Worm (Caenorhabditis elegans) whole organism, L4 larva: Measurements from ENCODE around the gene oac-1.
A peak's percentile ranks its signal among the peaks of the same experiment; 100 is the strongest.

Source experiments
- F49E8.2 ChIP-seq: sonication (generic microtip); optimal IDR thresholded peaks from 2 replicates; lab custom pipeline; 2016; ENCODE audit warnings: missing compliant biosample characterization, mild to moderate bottlenecking, missing genetic modification characterization, borderline replicate concordance
- Y105C5A.15 ChIP-seq: fragments of 200-800 bp; sonication (Bioruptor generic); IDR thresholded peaks from 2 replicates; pipeline ENCODE4 v1.3.6; 2022; ENCODE audit warnings: missing genetic modification characterization, missing compliant biosample characterization
- ZK337.2 ChIP-seq: fragments of 200-800 bp; sonication (Bioruptor generic); IDR thresholded peaks from 2 replicates; pipeline ENCODE4 v1.3.6; 2022; ENCODE audit warnings: missing genetic modification reagents, missing genetic modification characterization, missing compliant biosample characterization
- ZK546.5 ChIP-seq, 2 experiments: sonication (generic microtip); optimal IDR thresholded peaks; 2 replicates each; lab custom pipeline; 2017; ENCODE audit warnings: missing biosample characterization in 2 of 2, missing genetic modification characterization in 2 of 2
- aha-1 ChIP-seq: fragments of 150-350 bp; peaks from one replicate; lab custom pipeline; 2014; ENCODE audit warnings: missing biosample characterization, missing genetic modification characterization
- arid-1 ChIP-seq: fragments of 200-800 bp; sonication (Bioruptor generic); conservative IDR thresholded peaks from 2 replicates; pipeline ENCODE4 v1.3.6; 2022; ENCODE audit warnings: missing genetic modification reagents, missing genetic modification characterization, missing compliant biosample characterization
- attf-4 ChIP-seq: sonication (generic microtip); optimal IDR thresholded peaks from 3 replicates; lab custom pipeline; 2017; ENCODE audit warnings: missing biosample characterization, missing genetic modification characterization
- ceh-44 ChIP-seq: fragments of 200-800 bp; sonication (Bioruptor generic); IDR thresholded peaks from 2 replicates; pipeline ENCODE4 v1.3.6; 2022; ENCODE audit warnings: missing genetic modification reagents, missing genetic modification characterization, missing compliant biosample characterization
- cey-2 ChIP-seq: sonication (generic microtip); optimal IDR thresholded peaks from 3 replicates; lab custom pipeline; 2017; ENCODE audit warnings: missing genetic modification characterization, mild to moderate bottlenecking, missing compliant biosample characterization, antibody characterized with exemption, borderline replicate concordance; ENCODE audit not compliant: insufficient read depth
- ctbp-1 ChIP-seq: fragments of 200-800 bp; sonication (Bioruptor generic); IDR thresholded peaks from 2 replicates; pipeline ENCODE4 v1.3.6; 2022; ENCODE audit warnings: missing genetic modification reagents, missing genetic modification characterization, missing compliant biosample characterization
- daf-19 ChIP-seq: fragments of 200-800 bp; sonication (Bioruptor generic); conservative IDR thresholded peaks from 2 replicates; pipeline ENCODE4 v1.3.6; 2022; ENCODE audit warnings: missing genetic modification characterization, missing compliant biosample characterization
- duxl-1 ChIP-seq: sonication (generic microtip); optimal IDR thresholded peaks from 2 replicates; lab custom pipeline; 2016; ENCODE audit warnings: mild to moderate bottlenecking, missing genetic modification characterization, moderate library complexity, missing compliant biosample characterization; ENCODE audit not compliant: poor library complexity
- dve-1 ChIP-seq: sonication (generic microtip); optimal IDR thresholded peaks from 2 replicates; lab custom pipeline; 2017; ENCODE audit warnings: antibody characterized with exemption, mild to moderate bottlenecking, missing genetic modification characterization, missing compliant biosample characterization; ENCODE audit not compliant: insufficient read depth
- egl-27 ChIP-seq: sonication (generic microtip); optimal IDR thresholded peaks from 3 replicates; lab custom pipeline; 2017; ENCODE audit warnings: missing biosample characterization, missing genetic modification reagents, missing genetic modification characterization
- egl-43 ChIP-seq: fragments of 200-800 bp; sonication (Bioruptor generic); IDR thresholded peaks from 2 replicates; pipeline ENCODE4 v1.3.6; 2022; ENCODE audit warnings: missing genetic modification reagents, missing genetic modification characterization, missing compliant biosample characterization
- fkh-10 ChIP-seq: fragments of 150-350 bp; optimal IDR thresholded peaks from 2 replicates; lab custom pipeline; 2014; ENCODE audit warnings: missing biosample characterization, missing genetic modification reagents, missing genetic modification characterization
- fos-1 ChIP-seq: fragments of 150-350 bp; optimal IDR thresholded peaks from 2 replicates; lab custom pipeline; 2014; ENCODE audit warnings: missing biosample characterization, missing genetic modification characterization
- hlh-30 ChIP-seq: sonication (generic microtip); optimal IDR thresholded peaks from 2 replicates; lab custom pipeline; 2017; ENCODE audit warnings: antibody characterized with exemption, mild to moderate bottlenecking, missing genetic modification characterization, missing compliant biosample characterization; ENCODE audit not compliant: insufficient read depth
- jun-1 ChIP-seq: fragments of 150-350 bp; optimal IDR thresholded peaks from 2 replicates; lab custom pipeline; 2014; ENCODE audit warnings: missing biosample characterization, missing genetic modification reagents, missing genetic modification characterization
- lin-15B ChIP-seq: fragments of 150-350 bp; sonication (generic microtip); optimal IDR thresholded peaks from 3 replicates; lab custom pipeline; 2014; ENCODE audit warnings: missing biosample characterization, missing genetic modification characterization
- lin-29 ChIP-seq: fragments of 200-800 bp; sonication (Bioruptor generic); IDR thresholded peaks from 2 replicates; pipeline ENCODE4 v1.3.6; 2022; ENCODE audit warnings: missing genetic modification reagents, missing genetic modification characterization, missing compliant biosample characterization
- lir-3 ChIP-seq: sonication (generic microtip); optimal IDR thresholded peaks from 2 replicates; lab custom pipeline; 2016; ENCODE audit warnings: mild to moderate bottlenecking, missing genetic modification characterization, missing compliant biosample characterization
- lsy-2 ChIP-seq, 2 experiments: fragments of 150-350 bp in 1 of 2; sonication (generic microtip) in 1 of 2; optimal IDR thresholded peaks; 2 replicates each; lab custom pipeline; 2014 to 2017; ENCODE audit warnings: missing biosample characterization in 2 of 2, missing genetic modification characterization in 2 of 2
- madf-9 ChIP-seq: fragments of 200-800 bp; sonication (Bioruptor generic); conservative IDR thresholded peaks from 2 replicates; pipeline ENCODE4 v1.3.6; 2022; ENCODE audit warnings: missing genetic modification reagents, missing genetic modification characterization, missing compliant biosample characterization
- mdl-1 ChIP-seq, 2 experiments: fragments of 150-350 bp in 1 of 2; sonication (generic microtip) in 1 of 2; optimal IDR thresholded peaks; 2 replicates each; lab custom pipeline; 2014 to 2017; ENCODE audit warnings: missing biosample characterization in 2 of 2, missing genetic modification characterization in 2 of 2
- mdt-29 ChIP-seq: fragments of 200-800 bp; sonication (Bioruptor generic); IDR thresholded peaks from 2 replicates; pipeline ENCODE4 v1.3.6; 2022; ENCODE audit warnings: missing genetic modification reagents, missing genetic modification characterization, missing compliant biosample characterization
- mep-1 ChIP-seq: fragments of 150-350 bp; sonication (generic microtip); optimal IDR thresholded peaks from 3 replicates; lab custom pipeline; 2014; ENCODE audit warnings: missing biosample characterization, missing genetic modification characterization
- mes-2 ChIP-seq: sonication (generic microtip); optimal IDR thresholded peaks from 2 replicates; lab custom pipeline; 2016; ENCODE audit warnings: missing genotype, mild to moderate bottlenecking, missing genetic modification characterization, missing compliant biosample characterization; ENCODE audit not compliant: poor library complexity, severe bottlenecking
- nhr-102 ChIP-seq: sonication (generic microtip); optimal IDR thresholded peaks from 2 replicates; lab custom pipeline; 2016; ENCODE audit warnings: mild to moderate bottlenecking, missing genetic modification characterization, moderate library complexity, missing compliant biosample characterization
- nhr-111 ChIP-seq: fragments of 200-800 bp; sonication (Bioruptor generic); optimal IDR thresholded peaks from 2 replicates; lab custom pipeline; 2018; ENCODE audit warnings: mild to moderate bottlenecking, missing genetic modification characterization, missing compliant biosample characterization
- nhr-41 ChIP-seq: fragments of 200-800 bp; sonication (Bioruptor generic); IDR thresholded peaks from 2 replicates; pipeline ENCODE4 v1.3.6; 2022; ENCODE audit warnings: missing genetic modification reagents, missing genetic modification characterization, missing compliant biosample characterization
- nhr-42 ChIP-seq: fragments of 200-800 bp; sonication (Bioruptor generic); IDR thresholded peaks from 2 replicates; pipeline ENCODE4 v1.3.6; 2022; ENCODE audit warnings: missing genetic modification characterization, missing compliant biosample characterization
- nhr-48 ChIP-seq: sonication (generic microtip); optimal IDR thresholded peaks from 2 replicates; lab custom pipeline; 2016; ENCODE audit warnings: mild to moderate bottlenecking, missing genetic modification characterization, missing compliant biosample characterization
- nhr-76 ChIP-seq: fragments of 150-350 bp; optimal IDR thresholded peaks from 2 replicates; lab custom pipeline; 2014; ENCODE audit warnings: missing biosample characterization, missing genetic modification characterization
- nhr-77 ChIP-seq: fragments of 150-350 bp; optimal IDR thresholded peaks from 2 replicates; lab custom pipeline; 2014; ENCODE audit warnings: missing biosample characterization, missing genetic modification characterization
- pqm-1 ChIP-seq: sonication (generic microtip); optimal IDR thresholded peaks from 2 replicates; lab custom pipeline; 2017; ENCODE audit warnings: missing biosample characterization, missing genetic modification characterization
- rbr-2 ChIP-seq: sonication (generic microtip); optimal IDR thresholded peaks from 2 replicates; lab custom pipeline; 2016; ENCODE audit warnings: missing genotype, missing genetic modification characterization, missing compliant biosample characterization
- saeg-2 ChIP-seq: fragments of 200-800 bp; sonication (Bioruptor generic); IDR thresholded peaks from 2 replicates; pipeline ENCODE4 v1.3.6; 2022; ENCODE audit warnings: missing genetic modification reagents, missing genetic modification characterization, missing compliant biosample characterization
- sdz-12 ChIP-seq: fragments of 200-800 bp; sonication (Bioruptor generic); optimal IDR thresholded peaks from 2 replicates; lab custom pipeline; 2018; ENCODE audit warnings: mild to moderate bottlenecking, missing genetic modification characterization, missing compliant biosample characterization
- set-16 ChIP-seq: fragments of 200-800 bp; sonication (Bioruptor generic); IDR thresholded peaks from 2 replicates; pipeline ENCODE4 v1.3.6; 2022; ENCODE audit warnings: missing genetic modification reagents, missing genetic modification characterization, missing compliant biosample characterization
- skn-1 ChIP-seq: fragments of 150-350 bp; optimal IDR thresholded peaks from 2 replicates; lab custom pipeline; 2014; ENCODE audit warnings: missing biosample characterization, missing genetic modification characterization
- snpc-1.2 ChIP-seq: fragments of 200-800 bp; sonication (Bioruptor generic); IDR thresholded peaks from 2 replicates; pipeline ENCODE4 v1.3.6; 2022; ENCODE audit warnings: missing genetic modification reagents, missing genetic modification characterization, missing compliant biosample characterization
- spr-3 ChIP-seq: fragments of 200-800 bp; sonication (Bioruptor generic); optimal IDR thresholded peaks from 2 replicates; lab custom pipeline; 2018; ENCODE audit warnings: mild to moderate bottlenecking, missing genetic modification characterization, missing compliant biosample characterization
- unc-62 ChIP-seq, 3 experiments: fragments of 150-350 bp in 1 of 3; sonication (generic microtip); optimal IDR thresholded peaks in 2 of 3; peaks in 1 of 3; 1 replicate in 1 of 3; 2 replicates in 2 of 3; lab custom pipeline; 2014 to 2017; ENCODE audit warnings: missing biosample characterization in 3 of 3, missing genetic modification characterization in 3 of 3, missing genetic modification reagents in 3 of 3, missing genotype in 1 of 3
- zfp-2 ChIP-seq: sonication (generic microtip); optimal IDR thresholded peaks from 2 replicates; lab custom pipeline; 2016; ENCODE audit warnings: mild to moderate bottlenecking, missing genetic modification characterization, missing compliant biosample characterization
- ztf-11 ChIP-seq: fragments of 150-350 bp; optimal IDR thresholded peaks from 2 replicates; lab custom pipeline; 2014; ENCODE audit warnings: missing biosample characterization, missing genetic modification characterization
- ztf-7 ChIP-seq: fragments of 150-350 bp; optimal IDR thresholded peaks from 2 replicates; lab custom pipeline; 2014; ENCODE audit warnings: missing biosample characterization, missing genetic modification characterization

The oac-1 gene

ce11 chrV:19524569-19524968 lies 31.2 kb downstream of the oac-1 start (continued):
- TF ChIP-seq madf-9 (no peak), egl-43 (GFP tag; lab: Robert Waterston, UW) (no peak), mdl-1 (tag; optimal IDR thresholded peaks at IDR 0.05; lab: Kevin White, UChicago) (peak; percentile 30 to 93), mdt-29 (GFP tag; lab: Robert Waterston, UW) (no peak), hlh-30 (peak; percentile 90), dve-1 (tag; lab: Kevin White, UChicago) (peak; percentile 40), egl-27 (no peak), lsy-2 (tag; optimal IDR thresholded peaks at IDR 0.05; lab: Kevin White, UChicago) (peak in 1 of 2 experiments; percentile 23), ztf-7 (tag; lab: Kevin White, UChicago) (no peak), mes-2 (peak; percentile 6), ctbp-1 (0 out of 2 replicates have a peak, but pooled peaks have one; percentile 27), F49E8.2 (no peak), unc-62 (GFP tag; optimal IDR thresholded peaks at IDR 0.05 in 1 of 2; lab: Kevin White, UChicago) (peak in 1 of 2 experiments; percentile 38), unc-62 (tag; optimal IDR thresholded peaks at IDR 0.05; lab: Kevin White, UChicago) (no peak)

- peak; percentile 35 for TF ChIP-seq snpc-1.2
- no peak for TF ChIP-seq lir-3 (tag; lab: Kevin White, UChicago)
- TF ChIP-seq F49E8.2 = no peak
- TF ChIP-seq skn-1 = no peak
- peak; percentile 51 for TF ChIP-seq nhr-77 (tag; lab: Kevin White, UChicago)
- TF ChIP-seq ztf-7 (tag; lab: Kevin White, UChicago) = peak; percentile 21
- TF ChIP-seq nhr-76 (tag; lab: Kevin White, UChicago) = no peak
- no peak for TF ChIP-seq Y105C5A.15 (GFP tag; lab: Robert Waterston, UW)
- peak; percentile 53 for TF ChIP-seq zfp-2
- peak; percentile 63 for TF ChIP-seq sdz-12 (GFP tag; lab: Kevin White, UChicago)
- no peak for TF ChIP-seq ZK337.2
- no peak for TF ChIP-seq pqm-1
- TF ChIP-seq set-16 (GFP tag; lab: Robert Waterston, UW) = peak; percentile 86
- TF ChIP-seq daf-19 (GFP tag; lab: Robert Waterston, UW) = peak; percentile 60
- TF ChIP-seq jun-1 (tag; lab: Kevin White, UChicago) = peak; percentile 70
- TF ChIP-seq ZK546.5 (tag; optimal IDR thresholded peaks at IDR 0.05; lab: Kevin White, UChicago) = no peak
- peak; percentile 88 for TF ChIP-seq hlh-30
- TF ChIP-seq nhr-48 (tag; lab: Kevin White, UChicago) = peak; percentile 96
- no peak for TF ChIP-seq attf-4
- TF ChIP-seq lin-29 (GFP tag; lab: Robert Waterston, UW) = 0 out of 2 replicates have a peak, but pooled peaks have one; percentile 58
- peak; percentile 84 to 88 for TF ChIP-seq lsy-2 (tag; optimal IDR thresholded peaks at IDR 0.05; lab: Kevin White, UChicago)
- TF ChIP-seq mep-1 = peak; percentile 94
- TF ChIP-seq duxl-1 (tag; lab: Kevin White, UChicago) = peak; percentile 69
- peak; percentile 69 for TF ChIP-seq nhr-42 (GFP tag; lab: Robert Waterston, UW)
- TF ChIP-seq fos-1 (tag; lab: Kevin White, UChicago) = no peak
- TF ChIP-seq nhr-102 (tag; lab: Kevin White, UChicago) = peak; percentile 68
- peak; percentile 93 for TF ChIP-seq dve-1 (tag; lab: Kevin White, UChicago)
- TF ChIP-seq aha-1 (tag; lab: Kevin White, UChicago) = peak; percentile 100
- no peak for TF ChIP-seq lin-15B (tag; lab: Kevin White, UChicago)
- TF ChIP-seq arid-1 (GFP tag; lab: Robert Waterston, UW) = peak; percentile 56; the same call in 1 of the 2 replicates
- TF ChIP-seq fkh-10 (GFP tag; lab: Kevin White, UChicago) = peak; percentile 40
- TF ChIP-seq nhr-111 = no peak
- no peak for TF ChIP-seq ceh-44 (GFP tag; lab: Robert Waterston, UW)
- peak; percentile 87 for TF ChIP-seq rbr-2 (tag; lab: Kevin White, UChicago)
- TF ChIP-seq cey-2 (tag; lab: Kevin White, UChicago) = no peak
- no peak for TF ChIP-seq ztf-11 (tag; lab: Kevin White, UChicago)
- TF ChIP-seq spr-3 (GFP tag; lab: Kevin White, UChicago) = peak; percentile 72
- peak; percentile 32; the same call in 1 of the 2 replicates for TF ChIP-seq nhr-41 (GFP tag; lab: Robert Waterston, UW)
- peak; percentile 93 for TF ChIP-seq ctbp-1
- peak; percentile 91 for TF ChIP-seq saeg-2 (GFP tag; lab: Robert Waterston, UW)
Measured at ce11 chrV:19522551-19523137, 33.1 kb downstream of the oac-1 start.
